Worm (Caenorhabditis elegans) whole organism, L1 larva: ENCODE results near the gene Y38H6C.13.

Experiments
- aha-1 ChIP-seq: fragments of 150-350 bp; optimal IDR thresholded peaks from 2 replicates; lab custom pipeline; 2014; ENCODE audit warnings: missing biosample characterization, missing genetic modification characterization
- alr-1 ChIP-seq: fragments of 200-800 bp; sonication (Bioruptor generic); optimal IDR thresholded peaks from 2 replicates; lab custom pipeline; 2018; ENCODE audit warnings: borderline replicate concordance, mild to moderate bottlenecking, missing genetic modification characterization, missing compliant biosample characterization
- blmp-1 ChIP-seq: fragments of 150-350 bp; optimal IDR thresholded peaks from 2 replicates; lab custom pipeline; 2014; ENCODE audit warnings: missing biosample characterization, missing genetic modification characterization
- ceh-63 ChIP-seq: fragments of 200-800 bp; sonication (Bioruptor generic); optimal IDR thresholded peaks from 2 replicates; lab custom pipeline; 2018; ENCODE audit warnings: mild to moderate bottlenecking, missing genetic modification characterization, missing compliant biosample characterization
- ceh-88 ChIP-seq: fragments of 200-800 bp; sonication (Bioruptor generic); IDR thresholded peaks from 2 replicates; pipeline ENCODE4 v1.3.6; 2022; ENCODE audit warnings: missing genetic modification characterization, missing compliant biosample characterization
- dsc-1 ChIP-seq: sonication (generic microtip); optimal IDR thresholded peaks from 2 replicates; lab custom pipeline; 2016; ENCODE audit warnings: mild to moderate bottlenecking, missing genetic modification characterization, missing compliant biosample characterization
- efl-3 ChIP-seq: fragments of 200-800 bp; sonication (Bioruptor generic); optimal IDR thresholded peaks from 2 replicates; lab custom pipeline; 2018; ENCODE audit warnings: mild to moderate bottlenecking, missing genetic modification characterization, missing compliant biosample characterization
- egl-13 ChIP-seq: sonication (generic microtip); optimal IDR thresholded peaks from 2 replicates; lab custom pipeline; 2016; ENCODE audit warnings: missing genotype, missing genetic modification reagents, missing genetic modification characterization, missing compliant biosample characterization
- egl-27 ChIP-seq, 2 experiments: fragments of 150-350 bp in 1 of 2; sonication (generic microtip); optimal IDR thresholded peaks; 3 replicates each; lab custom pipeline; 2017 to 2018; ENCODE audit warnings: missing biosample characterization in 2 of 2, missing genetic modification characterization in 2 of 2, missing genetic modification reagents in 2 of 2
- elt-2 ChIP-seq: sonication (generic microtip); optimal IDR thresholded peaks from 2 replicates; lab custom pipeline; 2016; ENCODE audit warnings: missing genetic modification characterization, mild to moderate bottlenecking, inconsistent platforms, missing compliant biosample characterization, missing genetic modification reagents
- fkh-4 ChIP-seq: sonication (generic microtip); optimal IDR thresholded peaks from 2 replicates; lab custom pipeline; 2016; ENCODE audit warnings: missing compliant biosample characterization, missing genetic modification characterization, borderline replicate concordance
- fos-1 ChIP-seq: fragments of 150-350 bp; optimal IDR thresholded peaks from 2 replicates; lab custom pipeline; 2014; ENCODE audit warnings: missing biosample characterization, missing genetic modification characterization
- irx-1 ChIP-seq: sonication (generic microtip); optimal IDR thresholded peaks from 2 replicates; lab custom pipeline; 2016; ENCODE audit warnings: missing genetic modification characterization, missing compliant biosample characterization
- jun-1 ChIP-seq: fragments of 150-350 bp; optimal IDR thresholded peaks from 2 replicates; lab custom pipeline; 2014; ENCODE audit warnings: missing biosample characterization, missing genetic modification reagents, missing genetic modification characterization
- lin-15B ChIP-seq: fragments of 150-350 bp; sonication (generic microtip); optimal IDR thresholded peaks from 3 replicates; lab custom pipeline; 2014; ENCODE audit warnings: missing biosample characterization, missing genetic modification characterization
- lin-39 ChIP-seq: fragments of 150-350 bp; optimal IDR thresholded peaks from 2 replicates; lab custom pipeline; 2014; ENCODE audit warnings: missing biosample characterization, missing genetic modification reagents, missing genetic modification characterization
- lir-3 ChIP-seq: sonication (generic microtip); optimal IDR thresholded peaks from 2 replicates; lab custom pipeline; 2016; ENCODE audit warnings: mild to moderate bottlenecking, missing genetic modification characterization, moderate library complexity, missing compliant biosample characterization; ENCODE audit not compliant: poor library complexity
- mef-2 ChIP-seq: fragments of 150-350 bp; optimal IDR thresholded peaks from 2 replicates; lab custom pipeline; 2014; ENCODE audit warnings: missing biosample characterization, missing genetic modification characterization
- nhr-237 ChIP-seq: fragments of 150-350 bp; optimal IDR thresholded peaks from 2 replicates; lab custom pipeline; 2014; ENCODE audit warnings: missing biosample characterization, missing genetic modification characterization
- nhr-28 ChIP-seq: fragments of 150-350 bp; optimal IDR thresholded peaks from 2 replicates; lab custom pipeline; 2014; ENCODE audit warnings: missing biosample characterization, missing genetic modification characterization
- nhr-71 ChIP-seq: sonication (generic microtip); optimal IDR thresholded peaks from 2 replicates; lab custom pipeline; 2016; ENCODE audit warnings: mild to moderate bottlenecking, missing genetic modification characterization, moderate library complexity, missing compliant biosample characterization
- nhr-76 ChIP-seq: sonication (generic microtip); optimal IDR thresholded peaks from 2 replicates; lab custom pipeline; 2017; ENCODE audit warnings: missing biosample characterization, missing genetic modification characterization
- nhr-77 ChIP-seq: fragments of 150-350 bp; optimal IDR thresholded peaks from 2 replicates; lab custom pipeline; 2014; ENCODE audit warnings: missing biosample characterization, missing genetic modification characterization
- nhr-90 ChIP-seq: sonication (generic microtip); optimal IDR thresholded peaks from 2 replicates; lab custom pipeline; 2016; ENCODE audit warnings: mild to moderate bottlenecking, missing genetic modification characterization, missing compliant biosample characterization; ENCODE audit not compliant: poor library complexity
- pag-3 ChIP-seq: sonication (generic microtip); optimal IDR thresholded peaks from 2 replicates; lab custom pipeline; 2017; ENCODE audit warnings: missing genetic modification characterization, mild to moderate bottlenecking, missing compliant biosample characterization, antibody characterized with exemption, borderline replicate concordance; ENCODE audit not compliant: insufficient read depth
- snpc-4 ChIP-seq: fragments of 150-350 bp; optimal IDR thresholded peaks from 2 replicates; lab custom pipeline; 2014; ENCODE audit warnings: missing biosample characterization, missing genetic modification characterization
- snu-23 ChIP-seq: sonication (generic microtip); optimal IDR thresholded peaks from 2 replicates; lab custom pipeline; 2016; ENCODE audit warnings: missing genetic modification characterization, missing compliant biosample characterization
- sox-4 ChIP-seq: sonication (generic microtip); optimal IDR thresholded peaks from 2 replicates; lab custom pipeline; 2016; ENCODE audit warnings: missing genetic modification characterization, missing compliant biosample characterization
- sup-37 ChIP-seq: fragments of 200-800 bp; sonication (Bioruptor generic); optimal IDR thresholded peaks from 2 replicates; lab custom pipeline; 2018; ENCODE audit warnings: mild to moderate bottlenecking, missing genetic modification characterization, missing compliant biosample characterization
- tbx-2 ChIP-seq: sonication (generic microtip); optimal IDR thresholded peaks from 2 replicates; lab custom pipeline; 2016; ENCODE audit warnings: missing genetic modification characterization, missing compliant biosample characterization
- unc-30 ChIP-seq: sonication (generic microtip); optimal IDR thresholded peaks from 2 replicates; lab custom pipeline; 2017; ENCODE audit warnings: missing biosample characterization, missing genetic modification characterization
- unc-98 ChIP-seq: fragments of 200-800 bp; sonication (Bioruptor generic); IDR thresholded peaks from 2 replicates; pipeline ENCODE4 v1.3.6; 2022; ENCODE audit warnings: missing genetic modification characterization, missing compliant biosample characterization
- xbp-1 ChIP-seq: sonication (generic microtip); optimal IDR thresholded peaks from 2 replicates; lab custom pipeline; 2016; ENCODE audit warnings: missing genetic modification characterization, missing compliant biosample characterization
- ztf-11 ChIP-seq, 2 experiments: sonication (generic microtip); optimal IDR thresholded peaks; 2 replicates each; lab custom pipeline; 2016 to 2017; ENCODE audit warnings: missing genetic modification characterization in 2 of 2, missing biosample characterization in 1 of 2, missing compliant biosample characterization in 1 of 2

The Y38H6C.13 gene

ce11 chrV:20552971-20553370 lies 25.4 kb downstream of the Y38H6C.13 start, which contains the start of gene vmo-1:
vmo-1 (minus strand) TSS chrV:20553071.
- no peak for TF ChIP-seq sup-37 (GFP tag; lab: Kevin White, UChicago)
- TF ChIP-seq elt-2 (tag; lab: Kevin White, UChicago), result no peak
- TF ChIP-seq mef-2, result no peak
- no peak for TF ChIP-seq lir-3 (tag; lab: Kevin White, UChicago)
- TF ChIP-seq egl-13 (tag; lab: Kevin White, UChicago), result no peak
- no peak for TF ChIP-seq ceh-63 (GFP tag; lab: Kevin White, UChicago)
- TF ChIP-seq, all 84 proteins: peak for 0

ce11 chrV:20555120-20555519 lies 27.5 kb downstream of the Y38H6C.13 start, which contains the start of gene Y38H6C.21:
Y38H6C.21 (minus strand) TSS chrV:20555267.
- TF ChIP-seq elt-2 (tag; lab: Kevin White, UChicago) (peak; percentile 8), dsc-1 (tag; lab: Kevin White, UChicago) (peak; percentile 88), irx-1 (tag; lab: Kevin White, UChicago) (no peak), fkh-4 (tag; lab: Kevin White, UChicago) (peak; percentile 76)

DNA sequence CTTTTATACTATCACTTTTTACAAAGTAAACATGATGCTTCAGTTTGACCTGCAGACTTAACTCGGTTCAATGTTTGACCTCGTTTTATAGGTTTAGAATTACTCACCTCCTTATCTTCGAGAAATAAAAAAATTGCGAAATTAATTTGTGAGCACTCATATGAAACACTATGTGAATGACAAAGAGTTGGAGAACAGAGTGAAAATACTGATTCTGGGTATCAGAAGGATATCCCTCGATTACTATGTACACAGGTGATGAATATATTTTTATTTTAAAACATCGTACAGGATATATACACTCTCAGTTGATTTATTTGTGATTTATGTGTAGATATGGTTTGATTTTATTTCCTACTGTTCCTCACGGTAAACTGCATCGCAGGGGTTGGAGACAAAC lies 28.7 kb downstream of the Y38H6C.13 start, which contains the start of gene Y38H6C.23:
Y38H6C.23 (minus strand) TSS at position 101 of the 400 bp plus-strand sequence.
- TF ChIP-seq lin-39 (tag; lab: Kevin White, UChicago) (no peak), ceh-88 (GFP tag; lab: Robert Waterston, UW) (no peak), tbx-2 (tag; lab: Kevin White, UChicago) (no peak), lir-3 (tag; lab: Kevin White, UChicago) (no peak), blmp-1 (tag; lab: Kevin White, UChicago) (no peak), lin-15B (tag; lab: Kevin White, UChicago) (no peak), nhr-237 (no peak), nhr-71 (tag; lab: Kevin White, UChicago) (no peak), unc-98 (no peak), alr-1 (tag; lab: Kevin White, UChicago) (no peak), xbp-1 (no peak)
- TF ChIP-seq, all 84 proteins: peak for 0

ce11 chrV:20558270-20558669 lies 30.7 kb downstream of the Y38H6C.13 start, which contains the start of gene abf-4:
abf-4 (minus strand) TSS chrV:20558370.
- no peak for TF ChIP-seq snpc-4 (tag; lab: Kevin White, UChicago)
- TF ChIP-seq jun-1 (tag; lab: Kevin White, UChicago), result no peak
- TF ChIP-seq snu-23 (GFP tag; lab: Kevin White, UChicago), result no peak
- TF ChIP-seq efl-3 (GFP tag; lab: Kevin White, UChicago), result no peak
- no peak for TF ChIP-seq fkh-4 (tag; lab: Kevin White, UChicago)
- TF ChIP-seq unc-30 (tag; lab: Kevin White, UChicago), result no peak
- no peak for TF ChIP-seq sox-4 (tag; lab: Kevin White, UChicago)
- TF ChIP-seq ztf-11 (tag; optimal IDR thresholded peaks at IDR 0.05; lab: Kevin White, UChicago), result no peak
- no peak for TF ChIP-seq nhr-76 (tag; lab: Kevin White, UChicago)
- TF ChIP-seq nhr-90 (tag; lab: Kevin White, UChicago), result no peak

- TF ChIP-seq nhr-237 (no peak), aha-1 (no peak), sup-37 (GFP tag; lab: Kevin White, UChicago) (no peak), ceh-88 (GFP tag; lab: Robert Waterston, UW) (no peak), nhr-28 (tag; lab: Kevin White, UChicago) (no peak), egl-27 (tag; optimal IDR thresholded peaks at IDR 0.05; lab: Kevin White, UChicago) (no peak), pag-3 (tag; lab: Kevin White, UChicago) (no peak), fos-1 (tag; lab: Kevin White, UChicago) (no peak), nhr-77 (tag; lab: Kevin White, UChicago) (no peak)
- TF ChIP-seq, all 84 proteins: peak for 0
Observed at ce11 chrV:20561795-20562194, 34.2 kb downstream of the Y38H6C.13 start, which contains the start of gene F26F2.1. F26F2.1 (minus strand) TSS chrV:20561895.
